Worm (Caenorhabditis elegans) whole organism, mixed stage, embryonic: ENCODE measurements around the gene let-721.

ENCODE experiments used
- nhr-28 ChIP-seq: fragments of 150-350 bp; optimal IDR thresholded peaks from 2 replicates; lab custom pipeline; 2014; ENCODE audit warnings: missing biosample characterization, missing genetic modification characterization
- nhr-76 ChIP-seq: sonication (generic microtip); optimal IDR thresholded peaks from 2 replicates; lab custom pipeline; 2017; ENCODE audit warnings: missing biosample characterization, missing genetic modification characterization
- sptf-1 ChIP-seq: sonication (generic microtip); optimal IDR thresholded peaks from 2 replicates; lab custom pipeline; 2017; ENCODE audit warnings: mild to moderate bottlenecking, missing genetic modification characterization, moderate library complexity, missing compliant biosample characterization
- unc-120 ChIP-seq: sonication (generic microtip); optimal IDR thresholded peaks from 2 replicates; lab custom pipeline; 2017; ENCODE audit warnings: missing genetic modification characterization, missing compliant biosample characterization; ENCODE audit not compliant: poor library complexity, severe bottlenecking
- unc-62 ChIP-seq: fragments of 150-350 bp; optimal IDR thresholded peaks from 2 replicates; lab custom pipeline; 2014; ENCODE audit warnings: missing biosample characterization, missing genetic modification reagents, missing genetic modification characterization
- ztf-11 ChIP-seq: fragments of 150-350 bp; optimal IDR thresholded peaks from 2 replicates; lab custom pipeline; 2014; ENCODE audit warnings: missing biosample characterization, missing genetic modification characterization

- TF ChIP-seq nhr-28 (tag; lab: Kevin White, UChicago) (no peak), unc-62 (no peak), sptf-1 (no peak), unc-120 (tag; lab: Kevin White, UChicago) (no peak), nhr-76 (tag; lab: Kevin White, UChicago) (no peak), ztf-11 (tag; lab: Kevin White, UChicago) (no peak)
Observed at ce11 chrIII:6449854-6450253, 3.1 kb upstream of the let-721 start.
